Fruit fly (Drosophila melanogaster) whole organism, embryonic: ENCODE results near the gene CG31077.

Experiments used
- BEAF-32 ChIP-seq: fragments of 200-800 bp; sonication (Bioruptor generic); optimal IDR thresholded peaks from 3 replicates; lab custom pipeline; 2017; ENCODE audit warnings: missing biosample characterization, missing genetic modification characterization, mild to moderate bottlenecking, moderate library complexity, missing genetic modification reagents
- CG10267 ChIP-seq: fragments of 200-800 bp; sonication (Bioruptor generic); optimal IDR thresholded peaks from 2 replicates; lab custom pipeline; 2018; ENCODE audit warnings: missing biosample characterization, mild to moderate bottlenecking, missing genetic modification characterization, moderate library complexity
- CG11696 ChIP-seq: fragments of 200-800 bp; sonication (Bioruptor generic); IDR thresholded peaks from 2 replicates; pipeline ENCODE4 v1.3.6; 2022; ENCODE audit warnings: missing biosample characterization, missing genetic modification characterization
- CG12104 ChIP-seq: fragments of 200-800 bp; sonication (Bioruptor generic); optimal IDR thresholded peaks from 3 replicates; lab custom pipeline; 2016; ENCODE audit warnings: missing biosample characterization, missing genetic modification characterization
- CG13123 ChIP-seq: fragments of 200-800 bp; sonication (Bioruptor generic); optimal IDR thresholded peaks from 2 replicates; lab custom pipeline; 2016; ENCODE audit warnings: missing biosample characterization, missing genetic modification characterization
- CG13424 ChIP-seq: fragments of 200-800 bp; sonication (Bioruptor generic); optimal IDR thresholded peaks from 2 replicates; lab custom pipeline; 2019; ENCODE audit warnings: missing biosample characterization, mild to moderate bottlenecking, missing genetic modification characterization, moderate library complexity
- CG14441 ChIP-seq: fragments of 200-800 bp; sonication (Bioruptor generic); IDR thresholded peaks from 2 replicates; pipeline ENCODE4 v1.3.6; 2022; ENCODE audit warnings: missing biosample characterization, missing genetic modification characterization
- CG14965 ChIP-seq: fragments of 200-800 bp; sonication (Bioruptor generic); optimal IDR thresholded peaks from 2 replicates; lab custom pipeline; 2016; ENCODE audit warnings: missing biosample characterization, missing genetic modification characterization, borderline replicate concordance
- CG15269 ChIP-seq: fragments of 200-800 bp; sonication (Bioruptor generic); optimal IDR thresholded peaks from 2 replicates; lab custom pipeline; 2018; ENCODE audit warnings: missing biosample characterization, mild to moderate bottlenecking, missing genetic modification characterization, moderate library complexity
- CG16779 ChIP-seq: fragments of 200-800 bp; sonication (Bioruptor generic); IDR thresholded peaks from 2 replicates; pipeline ENCODE4 v1.3.6; 2022; ENCODE audit warnings: missing biosample characterization, missing genetic modification characterization
- CG17385 ChIP-seq: fragments of 200-800 bp; sonication (Bioruptor generic); optimal IDR thresholded peaks from 3 replicates; lab custom pipeline; 2018; ENCODE audit warnings: missing biosample characterization, mild to moderate bottlenecking, missing genetic modification characterization
- CG2120 ChIP-seq: fragments of 200-800 bp; sonication (Bioruptor generic); optimal IDR thresholded peaks from 3 replicates; lab custom pipeline; 2016; ENCODE audit warnings: missing biosample characterization, missing genetic modification characterization
- CG2678 ChIP-seq: fragments of 200-800 bp; sonication (Bioruptor generic); optimal IDR thresholded peaks from 3 replicates; lab custom pipeline; 2019; ENCODE audit warnings: missing biosample characterization, mild to moderate bottlenecking, missing genetic modification characterization, moderate library complexity
- CG2889 ChIP-seq: fragments of 200-800 bp; sonication (Bioruptor generic); IDR thresholded peaks from 3 replicates; pipeline ENCODE4 v1.3.6; 2022; ENCODE audit warnings: missing biosample characterization, missing genetic modification characterization
- CG31441 ChIP-seq: fragments of 200-800 bp; sonication (Bioruptor generic); IDR thresholded peaks from 2 replicates; pipeline ENCODE4 v1.3.6; 2022; ENCODE audit warnings: missing biosample characterization, missing genetic modification characterization
- CG34224 ChIP-seq: fragments of 200-800 bp; sonication (Bioruptor generic); IDR thresholded peaks from 3 replicates; pipeline ENCODE4 v1.3.6; 2022; ENCODE audit warnings: missing biosample characterization, missing genetic modification characterization; ENCODE audit not compliant: partially characterized antibody
- CG34376 ChIP-seq: fragments of 200-800 bp; sonication (Bioruptor generic); optimal IDR thresholded peaks from 2 replicates; lab custom pipeline; 2018; ENCODE audit warnings: missing biosample characterization, mild to moderate bottlenecking, missing genetic modification characterization
- CG6254 ChIP-seq: fragments of 200-800 bp; sonication (Bioruptor generic); optimal IDR thresholded peaks from 3 replicates; lab custom pipeline; 2017; ENCODE audit warnings: mild to moderate bottlenecking, missing biosample characterization, missing genetic modification reagents, missing genetic modification characterization
- CG6791 ChIP-seq: fragments of 200-800 bp; sonication (Bioruptor generic); IDR thresholded peaks from 3 replicates; pipeline ENCODE4 v1.3.6; 2022; ENCODE audit warnings: missing biosample characterization, missing genetic modification characterization; ENCODE audit not compliant: partially characterized antibody
- CG7271 ChIP-seq: fragments of 200-800 bp; sonication (Bioruptor generic); optimal IDR thresholded peaks from 2 replicates; lab custom pipeline; 2018; ENCODE audit warnings: missing biosample characterization, mild to moderate bottlenecking, missing genetic modification characterization, moderate library complexity
- Dip2 ChIP-seq: fragments of 200-800 bp; sonication (Bioruptor generic); IDR thresholded peaks from 2 replicates; pipeline ENCODE4 v1.3.6; 2022; ENCODE audit warnings: missing biosample characterization, missing genetic modification characterization
- Dip3 ChIP-seq: fragments of 200-800 bp; sonication (Bioruptor generic); optimal IDR thresholded peaks from 3 replicates; lab custom pipeline; 2016; ENCODE audit warnings: missing biosample characterization, missing genetic modification characterization
- ERR ChIP-seq: fragments of 200-800 bp; sonication (Bioruptor generic); optimal IDR thresholded peaks from 2 replicates; lab custom pipeline; 2016; ENCODE audit warnings: missing biosample characterization, missing genetic modification characterization
- Hmr ChIP-seq: fragments of 200-800 bp; sonication (Bioruptor generic); optimal IDR thresholded peaks from 3 replicates; lab custom pipeline; 2017; ENCODE audit warnings: mild to moderate bottlenecking, missing biosample characterization, missing genetic modification reagents, missing genetic modification characterization
- MBD-R2 ChIP-seq: fragments of 200-800 bp; sonication (Bioruptor generic); IDR thresholded peaks from 2 replicates; pipeline ENCODE4 v1.3.6; 2022; ENCODE audit warnings: missing biosample characterization, missing genetic modification characterization
- Opbp ChIP-seq: fragments of 200-800 bp; sonication (Bioruptor generic); IDR thresholded peaks from 3 replicates; pipeline ENCODE4 v1.3.6; 2022; ENCODE audit warnings: missing biosample characterization, missing genetic modification characterization; ENCODE audit not compliant: partially characterized antibody
- Rfx ChIP-seq: fragments of 200-800 bp; sonication (Bioruptor generic); IDR thresholded peaks from 2 replicates; pipeline ENCODE4 v1.3.6; 2022; ENCODE audit warnings: missing biosample characterization, missing genetic modification characterization
- Usf ChIP-seq: fragments of 200-800 bp; sonication (Bioruptor generic); optimal IDR thresholded peaks from 2 replicates; lab custom pipeline; 2017; ENCODE audit warnings: missing genotype, missing biosample characterization, missing genetic modification characterization
- ara ChIP-seq: fragments of 200-800 bp; sonication (Bioruptor generic); IDR thresholded peaks from 2 replicates; pipeline ENCODE4 v1.3.6; 2022; ENCODE audit warnings: missing biosample characterization, missing genetic modification characterization
- br ChIP-seq: fragments of >200 bp; optimal IDR thresholded peaks from 2 replicates; lab custom pipeline; 2017
- btn ChIP-seq: fragments of 200-800 bp; sonication (Bioruptor generic); optimal IDR thresholded peaks from 2 replicates; lab custom pipeline; 2016; ENCODE audit warnings: missing biosample characterization, missing genetic modification characterization
- cas ChIP-seq: fragments of 200-800 bp; sonication (Bioruptor generic); IDR thresholded peaks from 2 replicates; pipeline ENCODE4 v1.3.6; 2022; ENCODE audit warnings: missing biosample characterization, missing genetic modification characterization
- corto ChIP-seq: fragments of 200-800 bp; sonication (Bioruptor generic); optimal IDR thresholded peaks from 2 replicates; lab custom pipeline; 2016; ENCODE audit warnings: missing biosample characterization, mild to moderate bottlenecking, missing genetic modification characterization, moderate library complexity
- crc ChIP-seq: fragments of 200-800 bp; sonication (Bioruptor generic); optimal IDR thresholded peaks from 2 replicates; lab custom pipeline; 2016; ENCODE audit warnings: missing biosample characterization, missing genetic modification characterization
- da ChIP-seq: fragments of 200-800 bp; sonication (Bioruptor generic); optimal IDR thresholded peaks from 2 replicates; lab custom pipeline; 2016; ENCODE audit warnings: missing biosample characterization, missing genetic modification characterization
- emc ChIP-seq: fragments of 200-800 bp; sonication (Bioruptor generic); optimal IDR thresholded peaks from 2 replicates; lab custom pipeline; 2016; ENCODE audit warnings: missing biosample characterization, missing genetic modification characterization
- esg ChIP-seq: fragments of 200-800 bp; sonication (Bioruptor generic); conservative IDR thresholded peaks from 2 replicates; pipeline ENCODE4 v1.3.6; 2022; ENCODE audit warnings: missing biosample characterization, missing genetic modification characterization
- fd64A ChIP-seq: fragments of 200-800 bp; sonication (Bioruptor generic); optimal IDR thresholded peaks from 3 replicates; lab custom pipeline; 2018; ENCODE audit warnings: missing biosample characterization, mild to moderate bottlenecking, missing genetic modification characterization
- ftz-f1 ChIP-seq: fragments of 200-800 bp; sonication (Bioruptor generic); optimal IDR thresholded peaks from 2 replicates; lab custom pipeline; 2016; ENCODE audit warnings: missing biosample characterization, missing genetic modification characterization
- grau ChIP-seq: fragments of 200-800 bp; optimal IDR thresholded peaks from 3 replicates; lab custom pipeline; 2019; ENCODE audit warnings: missing biosample characterization, mild to moderate bottlenecking, missing genetic modification characterization, moderate library complexity
- gt ChIP-seq: fragments of 200-800 bp; sonication (Bioruptor generic); IDR thresholded peaks from 2 replicates; pipeline ENCODE4 v1.3.6; 2022; ENCODE audit warnings: missing biosample characterization, missing genetic modification characterization
- ham ChIP-seq: fragments of 200-800 bp; sonication (Bioruptor generic); IDR thresholded peaks from 2 replicates; pipeline ENCODE4 v1.3.6; 2022; ENCODE audit warnings: missing biosample characterization, missing genetic modification characterization
- insv ChIP-seq, 2 experiments: fragments of 200-800 bp; sonication (Bioruptor generic); optimal IDR thresholded peaks; 3 replicates each; lab custom pipeline; 2016 to 2018; ENCODE audit warnings: missing biosample characterization in 2 of 2, missing genetic modification characterization in 2 of 2
- klu ChIP-seq: fragments of 200-800 bp; sonication (Bioruptor generic); IDR thresholded peaks from 2 replicates; pipeline ENCODE4 v1.3.6; 2022; ENCODE audit warnings: missing biosample characterization, missing genetic modification characterization
- nom ChIP-seq: fragments of 200-800 bp; sonication (Bioruptor generic); optimal IDR thresholded peaks from 2 replicates; lab custom pipeline; 2017; ENCODE audit warnings: missing biosample characterization, missing genetic modification characterization, mild to moderate bottlenecking, moderate library complexity, missing genetic modification reagents
- org-1 ChIP-seq: fragments of 200-800 bp; sonication (Bioruptor generic); optimal IDR thresholded peaks from 2 replicates; lab custom pipeline; 2017; ENCODE audit warnings: missing biosample characterization, missing genetic modification characterization
- scrt ChIP-seq: fragments of 200-800 bp; sonication (Bioruptor generic); optimal IDR thresholded peaks from 2 replicates; lab custom pipeline; 2018; ENCODE audit warnings: missing biosample characterization, mild to moderate bottlenecking, missing genetic modification characterization, moderate library complexity
- tll ChIP-seq, 2 experiments: fragments of 200-800 bp in 1 of 2; fragments of >200 bp in 1 of 2; sonication (Bioruptor generic) in 1 of 2; optimal IDR thresholded peaks; 2 replicates each; lab custom pipeline; 2017 to 2019; ENCODE audit warnings: missing biosample characterization in 2 of 2, missing genetic modification characterization in 2 of 2, mild to moderate bottlenecking in 1 of 2, moderate library complexity in 1 of 2
- tx ChIP-seq: fragments of 200-800 bp; sonication (Bioruptor generic); optimal IDR thresholded peaks from 2 replicates; lab custom pipeline; 2016; ENCODE audit warnings: missing biosample characterization, missing genetic modification characterization
- unc-4 ChIP-seq: fragments of 200-800 bp; sonication (Bioruptor generic); IDR thresholded peaks from 2 replicates; pipeline ENCODE4 v1.3.6; 2022; ENCODE audit warnings: missing biosample characterization, missing genetic modification characterization; ENCODE audit not compliant: partially characterized antibody
- yki ChIP-seq: fragments of >200 bp; optimal IDR thresholded peaks from 3 replicates; lab custom pipeline; 2018

CG31077 gene

dm6 chr3R:26989802-26990509, 9.6 kb upstream of the CG31077 start, which contains the start of gene CG31076 (continued):
- TF ChIP-seq br (no peak), Hmr (GFP tag; lab: Kevin White, UChicago) (peak; percentile 18), corto (GFP tag; lab: Kevin White, UChicago) (peak; percentile 39), BEAF-32 (GFP tag; lab: Kevin White, UChicago) (no peak), tx (GFP tag; lab: Kevin White, UChicago) (no peak), CG2120 (GFP tag; lab: Kevin White, UChicago) (no peak), CG12104 (GFP tag; lab: Kevin White, UChicago) (no peak), nom (GFP tag; lab: Kevin White, UChicago) (no peak), yki (lab: Kevin White, UChicago) (no peak), CG34224 (no peak), CG13424 (tag; lab: Kevin White, UChicago) (peak; percentile 49), CG15269 (tag; lab: Kevin White, UChicago) (peak; percentile 47), CG14965 (GFP tag; lab: Kevin White, UChicago) (no peak), CG16779 (GFP tag; lab: Robert Waterston, UW) (no peak), CG34376 (GFP tag; lab: Kevin White, UChicago) (peak; percentile 9), CG6791 (GFP tag; lab: Robert Waterston, UW) (no peak), crc (no peak), unc-4 (GFP tag; lab: Robert Waterston, UW) (no peak), fd64A (GFP tag; lab: Kevin White, UChicago) (no peak), CG10267 (no peak), cas (GFP tag; lab: Robert Waterston, UW) (0 out of 2 replicates have a peak, but pooled peaks have one; percentile 19), emc (GFP tag; lab: Kevin White, UChicago) (no peak), org-1 (GFP tag; lab: Kevin White, UChicago) (no peak), ham (GFP tag; lab: Robert Waterston, UW) (no peak), MBD-R2 (GFP tag; lab: Robert Waterston, UW) (no peak), gt (no peak), ara (GFP tag; lab: Robert Waterston, UW) (no peak), Rfx (no peak), CG7271 (tag; lab: Kevin White, UChicago) (no peak), Dip2 (GFP tag; lab: Robert Waterston, UW) (peak; percentile 88), insv (GFP tag; optimal IDR thresholded peaks at IDR 0.05; lab: Kevin White, UChicago) (no peak), ftz-f1 (GFP tag; lab: Kevin White, UChicago) (peak; percentile 89), klu (no peak), esg (GFP tag; lab: Robert Waterston, UW) (no peak), grau (tag; lab: Kevin White, UChicago) (no peak), btn (GFP tag; lab: Kevin White, UChicago) (no peak), CG13123 (GFP tag; lab: Kevin White, UChicago) (no peak), CG14441 (GFP tag; lab: Robert Waterston, UW) (no peak), tll (GFP tag; optimal IDR thresholded peaks at IDR 0.05; lab: Kevin White, UChicago) (no peak), Opbp (GFP tag; lab: Robert Waterston, UW) (no peak), CG2889 (GFP tag; lab: Robert Waterston, UW) (no peak), CG17385 (GFP tag; lab: Kevin White, UChicago) (peak; percentile 6), ERR (GFP tag; lab: Kevin White, UChicago) (no peak), CG11696 (no peak), Usf (GFP tag; lab: Kevin White, UChicago) (no peak), da (GFP tag; lab: Kevin White, UChicago) (no peak), CG2678 (tag; lab: Kevin White, UChicago) (peak; percentile 70), CG6254 (no peak), Dip3 (GFP tag; lab: Kevin White, UChicago) (no peak), CG31441 (GFP tag; lab: Robert Waterston, UW) (peak; percentile 48; the same call in 1 of the 2 replicates), scrt (GFP tag; lab: Kevin White, UChicago) (no peak)
